Worm (Caenorhabditis elegans) whole organism, midembryonic: ENCODE measurements around the gene efn-4.

Source experiments
- T22C8.4 ChIP-seq: fragments of 200-800 bp; sonication (Bioruptor generic); IDR thresholded peaks from 2 replicates; pipeline ENCODE4 v1.3.6; 2022; ENCODE audit warnings: missing genetic modification characterization, missing compliant biosample characterization
- cog-1 ChIP-seq: sonication (generic microtip); optimal IDR thresholded peaks from 2 replicates; lab custom pipeline; 2016; ENCODE audit warnings: missing genetic modification characterization, missing compliant biosample characterization
- flt-1 ChIP-seq: fragments of 200-800 bp; sonication (Bioruptor generic); IDR thresholded peaks from 2 replicates; pipeline ENCODE4 v1.3.6; 2022; ENCODE audit warnings: missing genetic modification characterization, missing compliant biosample characterization
- klf-2 ChIP-seq: fragments of 200-800 bp; sonication (Bioruptor generic); conservative IDR thresholded peaks from 2 replicates; pipeline ENCODE4 v1.3.6; 2022; ENCODE audit warnings: missing genetic modification reagents, missing genetic modification characterization, missing compliant biosample characterization
- med-1 ChIP-seq: sonication (generic microtip); optimal IDR thresholded peaks from 2 replicates; lab custom pipeline; 2017; ENCODE audit warnings: missing genetic modification characterization, mild to moderate bottlenecking, missing compliant biosample characterization, antibody characterized with exemption, missing genetic modification reagents; ENCODE audit not compliant: insufficient read depth
- ref-1 ChIP-seq: fragments of 200-800 bp; sonication (Bioruptor generic); conservative IDR thresholded peaks from 2 replicates; pipeline ENCODE4 v1.3.6; 2022; ENCODE audit warnings: missing genetic modification reagents, missing genetic modification characterization, missing compliant biosample characterization
- tab-1 ChIP-seq: fragments of 200-800 bp; sonication (Bioruptor generic); IDR thresholded peaks from 2 replicates; pipeline ENCODE4 v1.3.6; 2022; ENCODE audit warnings: missing genetic modification characterization, missing compliant biosample characterization
- ztf-23 ChIP-seq: fragments of 200-800 bp; sonication (Bioruptor generic); IDR thresholded peaks from 2 replicates; pipeline ENCODE4 v1.3.6; 2022; ENCODE audit warnings: missing genetic modification reagents, missing genetic modification characterization, missing compliant biosample characterization
- ztf-29 ChIP-seq: fragments of 200-800 bp; sonication (Bioruptor generic); IDR thresholded peaks from 2 replicates; pipeline ENCODE4 v1.3.6; 2022; ENCODE audit warnings: missing genetic modification reagents, missing genetic modification characterization, missing compliant biosample characterization

- TF ChIP-seq ref-1 (GFP tag; lab: Robert Waterston, UW), result no peak
- no peak for TF ChIP-seq cog-1
- no peak for TF ChIP-seq T22C8.4 (GFP tag; lab: Robert Waterston, UW)
- no peak for TF ChIP-seq klf-2
- no peak for TF ChIP-seq flt-1 (GFP tag; lab: Robert Waterston, UW)
- TF ChIP-seq tab-1 (GFP tag; lab: Robert Waterston, UW), result no peak
- TF ChIP-seq med-1 (GFP tag; lab: Kevin White, UChicago), result no peak
- no peak for TF ChIP-seq ztf-23 (GFP tag; lab: Robert Waterston, UW)
- TF ChIP-seq ztf-29 (GFP tag; lab: Robert Waterston, UW), result no peak
Observed at ce11 chrIV:560314-560713, 1.3 kb downstream of the efn-4 start.
